Worm (Caenorhabditis elegans): ENCODE data around the gene C44B11.4.

Gene C44B11.4

ce11 chrIII:3143657-3144056 is at the start of gene C44B11.4:
C44B11.4 (minus strand) TSS chrIII:3143757.
- TF ChIP-seq dao-5 (tag; optimal IDR thresholded peaks at IDR 0.05): no peak
- TF ChIP-seq him-1 (tag; optimal IDR thresholded peaks at IDR 0.05): no peak
- no peak for TF ChIP-seq W03F9.2 (tag; optimal IDR thresholded peaks at IDR 0.05)

ce11 chrIII:3191729-3192128 is 48.2 kb upstream of the C44B11.4 start:
- TF ChIP-seq him-1 (tag; optimal IDR thresholded peaks at IDR 0.05): no peak

- TF ChIP-seq him-1 (tag; optimal IDR thresholded peaks at IDR 0.05): no peak
- no peak for TF ChIP-seq dao-5 (tag; optimal IDR thresholded peaks at IDR 0.05)
- no peak for TF ChIP-seq W03F9.2 (tag; optimal IDR thresholded peaks at IDR 0.05)
Measured at ce11 chrIII:3191195-3191594, 47.6 kb upstream of the C44B11.4 start, which contains the start of gene R148.8. R148.8 (plus strand) TSS chrIII:3191495.

ce11 chrIII:3190660-3191059 is 47.1 kb upstream of the C44B11.4 start:
- TF ChIP-seq W03F9.2 (tag; optimal IDR thresholded peaks at IDR 0.05) (no peak), dao-5 (tag; optimal IDR thresholded peaks at IDR 0.05) (no peak), him-1 (tag; optimal IDR thresholded peaks at IDR 0.05) (no peak)

- no peak for TF ChIP-seq him-1 (tag; optimal IDR thresholded peaks at IDR 0.05)
- TF ChIP-seq dao-5 (tag; optimal IDR thresholded peaks at IDR 0.05): no peak
- no peak for TF ChIP-seq W03F9.2 (tag; optimal IDR thresholded peaks at IDR 0.05)
Measured at ce11 chrIII:3188564-3188963, 45.0 kb upstream of the C44B11.4 start.

- TF ChIP-seq dao-5 (tag; optimal IDR thresholded peaks at IDR 0.05) (no peak), W03F9.2 (tag; optimal IDR thresholded peaks at IDR 0.05) (no peak), him-1 (tag; optimal IDR thresholded peaks at IDR 0.05) (no peak)
Measured at ce11 chrIII:3185980-3186379, 42.4 kb upstream of the C44B11.4 start, which contains the start of gene mks-1. mks-1 (plus strand) TSS chrIII:3186280.

ce11 chrIII:3185232-3185631 is 41.7 kb upstream of the C44B11.4 start:
- TF ChIP-seq W03F9.2 (tag; optimal IDR thresholded peaks at IDR 0.05): no peak
- TF ChIP-seq dao-5 (tag; optimal IDR thresholded peaks at IDR 0.05): no peak
- no peak for TF ChIP-seq him-1 (tag; optimal IDR thresholded peaks at IDR 0.05)

ce11 chrIII:3183377-3183776 is 39.8 kb upstream of the C44B11.4 start, which contains the start of gene lmtr-5:
lmtr-5 (plus strand) TSS chrIII:3183677.
- TF ChIP-seq him-1 (tag; optimal IDR thresholded peaks at IDR 0.05): no peak
- no peak for TF ChIP-seq dao-5 (tag; optimal IDR thresholded peaks at IDR 0.05)
- TF ChIP-seq W03F9.2 (tag; optimal IDR thresholded peaks at IDR 0.05): no peak

- TF ChIP-seq him-1 (tag; optimal IDR thresholded peaks at IDR 0.05) (no peak), dao-5 (tag; optimal IDR thresholded peaks at IDR 0.05) (no peak), W03F9.2 (tag; optimal IDR thresholded peaks at IDR 0.05) (no peak)
Measured at ce11 chrIII:3179855-3180254, 36.3 kb upstream of the C44B11.4 start.

ce11 chrIII:3176775-3177174 is 33.2 kb upstream of the C44B11.4 start:
- TF ChIP-seq him-1 (tag; optimal IDR thresholded peaks at IDR 0.05) (no peak), dao-5 (tag; optimal IDR thresholded peaks at IDR 0.05) (no peak), W03F9.2 (tag; optimal IDR thresholded peaks at IDR 0.05) (no peak)

ce11 chrIII:3174985-3175384 is 31.4 kb upstream of the C44B11.4 start, which contains the start of gene R148.3:
R148.3 (plus strand) TSS chrIII:3175331.
- TF ChIP-seq W03F9.2 (tag; optimal IDR thresholded peaks at IDR 0.05) (peak; percentile 61), dao-5 (tag; optimal IDR thresholded peaks at IDR 0.05) (no peak)

ce11 chrIII:3171382-3171781 is 27.8 kb upstream of the C44B11.4 start, which contains the start of gene R148.4:
R148.4 (plus strand) TSS chrIII:3171592.
- TF ChIP-seq him-1 (tag; optimal IDR thresholded peaks at IDR 0.05) (no peak), dao-5 (tag; optimal IDR thresholded peaks at IDR 0.05) (no peak), W03F9.2 (tag; optimal IDR thresholded peaks at IDR 0.05) (no peak)

- TF ChIP-seq him-1 (tag; optimal IDR thresholded peaks at IDR 0.05) (no peak), W03F9.2 (tag; optimal IDR thresholded peaks at IDR 0.05) (no peak), dao-5 (tag; optimal IDR thresholded peaks at IDR 0.05) (no peak)
Measured at ce11 chrIII:3170538-3170937, 27.0 kb upstream of the C44B11.4 start.

ce11 chrIII:3169279-3169678 is 25.7 kb upstream of the C44B11.4 start:
- TF ChIP-seq dao-5 (tag; optimal IDR thresholded peaks at IDR 0.05) (no peak), W03F9.2 (tag; optimal IDR thresholded peaks at IDR 0.05) (no peak), him-1 (tag; optimal IDR thresholded peaks at IDR 0.05) (no peak)

ce11 chrIII:3165309-3165708 is 21.8 kb upstream of the C44B11.4 start, which contains the start of gene R148.5:
R148.5 (plus strand) TSS chrIII:3165639.
- no peak for TF ChIP-seq dao-5 (tag; optimal IDR thresholded peaks at IDR 0.05)
- TF ChIP-seq W03F9.2 (tag; optimal IDR thresholded peaks at IDR 0.05): no peak
- no peak for TF ChIP-seq him-1 (tag; optimal IDR thresholded peaks at IDR 0.05)
